Fruit fly (Drosophila melanogaster) whole organism, embryonic: Measurements from ENCODE around the gene Ten-m.
A peak's percentile ranks its signal among the peaks of the same experiment; 100 is the strongest.

Experiments used
- Abd-B ChIP-seq: fragments of 200-800 bp; sonication (Bioruptor generic); optimal IDR thresholded peaks from 2 replicates; lab custom pipeline; 2018; ENCODE audit warnings: missing biosample characterization, mild to moderate bottlenecking, missing genetic modification characterization, moderate library complexity
- Antp ChIP-seq: fragments of 200-800 bp; sonication (Bioruptor generic); optimal IDR thresholded peaks from 3 replicates; lab custom pipeline; 2016; ENCODE audit warnings: missing biosample characterization, missing genetic modification characterization
- CG10267 ChIP-seq: fragments of 200-800 bp; sonication (Bioruptor generic); optimal IDR thresholded peaks from 2 replicates; lab custom pipeline; 2018; ENCODE audit warnings: missing biosample characterization, mild to moderate bottlenecking, missing genetic modification characterization, moderate library complexity
- CG11723 ChIP-seq: fragments of 200-800 bp; sonication (Bioruptor generic); optimal IDR thresholded peaks from 2 replicates; lab custom pipeline; 2017; ENCODE audit warnings: missing biosample characterization, mild to moderate bottlenecking, missing genetic modification characterization
- CG12391 ChIP-seq: fragments of 200-800 bp; sonication (Bioruptor generic); optimal IDR thresholded peaks from 3 replicates; lab custom pipeline; 2018; ENCODE audit warnings: missing biosample characterization, mild to moderate bottlenecking, missing genetic modification characterization, moderate library complexity
- CG13123 ChIP-seq: fragments of 200-800 bp; sonication (Bioruptor generic); optimal IDR thresholded peaks from 2 replicates; lab custom pipeline; 2016; ENCODE audit warnings: missing biosample characterization, missing genetic modification characterization
- CG15269 ChIP-seq: fragments of 200-800 bp; sonication (Bioruptor generic); optimal IDR thresholded peaks from 2 replicates; lab custom pipeline; 2018; ENCODE audit warnings: missing biosample characterization, mild to moderate bottlenecking, missing genetic modification characterization, moderate library complexity
- CG17802 ChIP-seq: fragments of 200-800 bp; sonication (Bioruptor generic); optimal IDR thresholded peaks from 2 replicates; lab custom pipeline; 2018; ENCODE audit warnings: missing biosample characterization, mild to moderate bottlenecking, missing genetic modification characterization, moderate library complexity
- CG2129 ChIP-seq: fragments of 200-800 bp; sonication (Bioruptor generic); IDR thresholded peaks from 2 replicates; pipeline ENCODE4 v1.3.6; 2022; ENCODE audit warnings: missing biosample characterization, missing genetic modification characterization; ENCODE audit not compliant: partially characterized antibody
- CG2889 ChIP-seq: fragments of 200-800 bp; sonication (Bioruptor generic); IDR thresholded peaks from 3 replicates; pipeline ENCODE4 v1.3.6; 2022; ENCODE audit warnings: missing biosample characterization, missing genetic modification characterization
- CG31224 ChIP-seq: fragments of 200-800 bp; sonication (Bioruptor generic); IDR thresholded peaks from 2 replicates; pipeline ENCODE4 v1.3.6; 2022; ENCODE audit warnings: missing biosample characterization, missing genetic modification characterization
- CG31441 ChIP-seq: fragments of 200-800 bp; sonication (Bioruptor generic); IDR thresholded peaks from 2 replicates; pipeline ENCODE4 v1.3.6; 2022; ENCODE audit warnings: missing biosample characterization, missing genetic modification characterization
- CG32772 ChIP-seq: fragments of 200-800 bp; sonication (Bioruptor generic); IDR thresholded peaks from 2 replicates; pipeline ENCODE4 v1.3.6; 2022; ENCODE audit warnings: missing biosample characterization, missing genetic modification characterization
- CG3281 ChIP-seq: fragments of 200-800 bp; sonication (Bioruptor generic); optimal IDR thresholded peaks from 3 replicates; lab custom pipeline; 2017; ENCODE audit warnings: missing biosample characterization, mild to moderate bottlenecking, missing genetic modification characterization
- CG4707 ChIP-seq: fragments of 200-800 bp; sonication (Bioruptor generic); optimal IDR thresholded peaks from 2 replicates; lab custom pipeline; 2018; ENCODE audit warnings: missing biosample characterization, mild to moderate bottlenecking, missing genetic modification characterization, moderate library complexity
- CG6813 ChIP-seq: fragments of 200-800 bp; sonication (Bioruptor generic); optimal IDR thresholded peaks from 2 replicates; lab custom pipeline; 2017; ENCODE audit warnings: missing biosample characterization, missing genetic modification characterization, mild to moderate bottlenecking, moderate library complexity, missing genetic modification reagents
- CoRest ChIP-seq: fragments of 200-800 bp; sonication (Bioruptor generic); optimal IDR thresholded peaks from 3 replicates; lab custom pipeline; 2018; ENCODE audit warnings: missing biosample characterization, mild to moderate bottlenecking, missing genetic modification characterization, moderate library complexity
- D ChIP-seq, 2 experiments: fragments of 200-800 bp in 1 of 2; fragments of >200 bp in 1 of 2; sonication (Bioruptor generic) in 1 of 2; optimal IDR thresholded peaks; 2 replicates in 1 of 2; 3 replicates in 1 of 2; lab custom pipeline; 2017; ENCODE audit warnings: mild to moderate bottlenecking in 1 of 2, missing biosample characterization in 1 of 2, missing genetic modification characterization in 1 of 2, missing genetic modification reagents in 1 of 2
- Dad ChIP-seq: fragments of 200-800 bp; sonication (Bioruptor generic); optimal IDR thresholded peaks from 3 replicates; lab custom pipeline; 2016; ENCODE audit warnings: missing biosample characterization, missing genetic modification characterization
- Hey ChIP-seq: fragments of 200-800 bp; sonication (Bioruptor generic); optimal IDR thresholded peaks from 3 replicates; lab custom pipeline; 2018; ENCODE audit warnings: missing biosample characterization, mild to moderate bottlenecking, missing genetic modification characterization
- HmgD ChIP-seq: fragments of 200-800 bp; sonication (Bioruptor generic); optimal IDR thresholded peaks from 3 replicates; lab custom pipeline; 2016; ENCODE audit warnings: missing biosample characterization, missing genetic modification characterization
- Kr ChIP-seq: fragments of 200-800 bp; sonication (Bioruptor generic); optimal IDR thresholded peaks from 2 replicates; lab custom pipeline; 2017; ENCODE audit warnings: missing biosample characterization, mild to moderate bottlenecking, missing genetic modification characterization
- MBD-R2 ChIP-seq: fragments of 200-800 bp; sonication (Bioruptor generic); IDR thresholded peaks from 2 replicates; pipeline ENCODE4 v1.3.6; 2022; ENCODE audit warnings: missing biosample characterization, missing genetic modification characterization
- Med ChIP-seq: fragments of 200-800 bp; sonication (Bioruptor generic); peaks from one replicate; lab custom pipeline; 2016; ENCODE audit warnings: missing biosample characterization, missing genetic modification characterization, mild to moderate bottlenecking, inconsistent platforms, moderate library complexity
- NFAT ChIP-seq: fragments of 200-800 bp; sonication (Bioruptor generic); IDR thresholded peaks from 2 replicates; pipeline ENCODE4 v1.3.6; 2022; ENCODE audit warnings: missing biosample characterization, missing genetic modification characterization
- Neu2 ChIP-seq: fragments of 200-800 bp; sonication (Bioruptor generic); optimal IDR thresholded peaks from 3 replicates; lab custom pipeline; 2016; ENCODE audit warnings: missing biosample characterization, missing genetic modification characterization, borderline replicate concordance
- ac ChIP-seq: fragments of 200-800 bp; sonication (Bioruptor generic); optimal IDR thresholded peaks from 3 replicates; lab custom pipeline; 2017; ENCODE audit warnings: missing biosample characterization, mild to moderate bottlenecking, missing genetic modification characterization
- crp ChIP-seq, 2 experiments: fragments of 200-800 bp; sonication (Bioruptor generic); optimal IDR thresholded peaks; 2 replicates in 1 of 2; 3 replicates in 1 of 2; lab custom pipeline; 2017; ENCODE audit warnings: missing biosample characterization in 2 of 2, missing genetic modification characterization in 2 of 2, mild to moderate bottlenecking in 1 of 2, moderate library complexity in 1 of 2
- dmrt99B ChIP-seq: fragments of 200-800 bp; sonication (Bioruptor generic); optimal IDR thresholded peaks from 2 replicates; lab custom pipeline; 2018; ENCODE audit warnings: missing biosample characterization, mild to moderate bottlenecking, missing genetic modification characterization, moderate library complexity
- ftz-f1 ChIP-seq: fragments of 200-800 bp; sonication (Bioruptor generic); optimal IDR thresholded peaks from 2 replicates; lab custom pipeline; 2016; ENCODE audit warnings: missing biosample characterization, missing genetic modification characterization
- gcm ChIP-seq: fragments of 200-800 bp; sonication (Bioruptor generic); optimal IDR thresholded peaks from 2 replicates; lab custom pipeline; 2019; ENCODE audit warnings: missing biosample characterization, mild to moderate bottlenecking, missing genetic modification characterization, moderate library complexity
- gfzf ChIP-seq: fragments of 200-800 bp; sonication (Bioruptor generic); optimal IDR thresholded peaks from 2 replicates; lab custom pipeline; 2016; ENCODE audit warnings: missing biosample characterization, mild to moderate bottlenecking, missing genetic modification characterization, moderate library complexity
- hb ChIP-seq: fragments of 200-800 bp; sonication (Bioruptor generic); IDR thresholded peaks from 3 replicates; pipeline ENCODE4 v1.3.6; 2022; ENCODE audit warnings: missing biosample characterization, missing genetic modification characterization; ENCODE audit not compliant: partially characterized antibody
- hbn ChIP-seq: fragments of 200-800 bp; sonication (Bioruptor generic); IDR thresholded peaks from 2 replicates; pipeline ENCODE4 v1.3.6; 2022; ENCODE audit warnings: missing biosample characterization, missing genetic modification characterization; ENCODE audit not compliant: partially characterized antibody
- her ChIP-seq: fragments of 200-800 bp; sonication (Bioruptor generic); optimal IDR thresholded peaks from 2 replicates; lab custom pipeline; 2016; ENCODE audit warnings: missing biosample characterization, missing genetic modification characterization
- lab ChIP-seq: fragments of 200-800 bp; sonication (Bioruptor generic); optimal IDR thresholded peaks from 3 replicates; lab custom pipeline; 2017; ENCODE audit warnings: missing biosample characterization, missing genetic modification characterization, mild to moderate bottlenecking, moderate library complexity, missing genetic modification reagents
- lov ChIP-seq, 2 experiments: fragments of 200-800 bp in 1 of 2; fragments of >200 bp in 1 of 2; sonication (Bioruptor generic) in 1 of 2; IDR thresholded peaks in 1 of 2; optimal IDR thresholded peaks in 1 of 2; 2 replicates in 1 of 2; 3 replicates in 1 of 2; pipeline versions ENCODE4 v1.3.6 to Lab custom; 2017 to 2022; ENCODE audit warnings: missing biosample characterization in 1 of 2, missing genetic modification characterization in 1 of 2
- luna ChIP-seq: fragments of 200-800 bp; sonication (Bioruptor generic); optimal IDR thresholded peaks from 2 replicates; lab custom pipeline; 2016; ENCODE audit warnings: missing biosample characterization, missing genetic modification characterization
- otp ChIP-seq: fragments of 200-800 bp; sonication (Bioruptor generic); IDR thresholded peaks from 3 replicates; pipeline ENCODE4, ENCODE4 v1.3.6; 2022; ENCODE audit warnings: missing biosample characterization, missing genetic modification characterization
- phol ChIP-seq: fragments of 200-800 bp; sonication (Bioruptor generic); optimal IDR thresholded peaks from 3 replicates; lab custom pipeline; 2018; ENCODE audit warnings: missing biosample characterization, mild to moderate bottlenecking, missing genetic modification characterization, moderate library complexity
- rib ChIP-seq: fragments of 200-800 bp; sonication (Bioruptor generic); IDR thresholded peaks from 2 replicates; pipeline ENCODE4 v1.3.6; 2022; ENCODE audit warnings: missing biosample characterization, missing genetic modification characterization
- slou ChIP-seq: fragments of 200-800 bp; sonication (Bioruptor generic); optimal IDR thresholded peaks from 3 replicates; lab custom pipeline; 2016; ENCODE audit warnings: missing biosample characterization, missing genetic modification characterization
- so ChIP-seq: fragments of 200-800 bp; sonication (Bioruptor generic); IDR thresholded peaks from 3 replicates; pipeline ENCODE4 v1.3.6; 2022; ENCODE audit warnings: missing biosample characterization, missing genetic modification characterization
- tap ChIP-seq: fragments of 200-800 bp; optimal IDR thresholded peaks from 3 replicates; lab custom pipeline; 2019; ENCODE audit warnings: missing biosample characterization, mild to moderate bottlenecking, missing genetic modification characterization, moderate library complexity
- tin ChIP-seq: fragments of 200-800 bp; sonication (Bioruptor generic); optimal IDR thresholded peaks from 3 replicates; lab custom pipeline; 2016; ENCODE audit warnings: missing biosample characterization, missing genetic modification characterization
- ttk ChIP-seq: fragments of 200-800 bp; sonication (Bioruptor generic); IDR thresholded peaks from 2 replicates; pipeline ENCODE4 v2.1.2; 2022; ENCODE audit warnings: missing biosample characterization, missing genetic modification characterization
- tx ChIP-seq: fragments of 200-800 bp; sonication (Bioruptor generic); optimal IDR thresholded peaks from 2 replicates; lab custom pipeline; 2016; ENCODE audit warnings: missing biosample characterization, missing genetic modification characterization
- vfl ChIP-seq: fragments of 200-800 bp; sonication (Bioruptor generic); optimal IDR thresholded peaks from 2 replicates; lab custom pipeline; 2016; ENCODE audit warnings: missing biosample characterization, missing genetic modification characterization
- wek ChIP-seq: fragments of 200-800 bp; sonication (Bioruptor generic); optimal IDR thresholded peaks from 3 replicates; lab custom pipeline; 2018; ENCODE audit warnings: missing biosample characterization, mild to moderate bottlenecking, missing genetic modification characterization, moderate library complexity
- z ChIP-seq: fragments of 200-800 bp; sonication (Bioruptor generic); IDR thresholded peaks from 3 replicates; pipeline ENCODE4 v1.3.6; 2022; ENCODE audit warnings: missing biosample characterization, missing genetic modification characterization

Ten-m gene

dm6 chr3L:22276614-22277013 lies 131.0 kb downstream of the Ten-m start (continued):
- TF ChIP-seq tap (tag; lab: Kevin White, UChicago) (no peak), rib (GFP tag; lab: Robert Waterston, UW) (no peak), CG13123 (no peak), NFAT (GFP tag; lab: Robert Waterston, UW) (no peak; the same call in 1 of the 2 replicates), CG6813 (GFP tag; lab: Kevin White, UChicago) (no peak), ftz-f1 (GFP tag; lab: Kevin White, UChicago) (no peak), CG31224 (peak; percentile 34; the same call in 1 of the 2 replicates), Neu2 (GFP tag; lab: Kevin White, UChicago) (no peak), CG32772 (no peak), CG17802 (tag; lab: Kevin White, UChicago) (no peak), tin (no peak), CG11723 (GFP tag; lab: Kevin White, UChicago) (no peak), wek (GFP tag; lab: Kevin White, UChicago) (no peak), ttk (GFP tag; lab: Robert Waterston, UW) (peak; percentile 26; the same call in 1 of the 2 replicates), gcm (no peak), otp (no peak), Abd-B (GFP tag; lab: Kevin White, UChicago) (peak; percentile 2), tx (no peak), gfzf (no peak), lov (optimal IDR thresholded peaks at IDR 0.05; lab: Kevin White, UChicago) (no peak), lov (GFP tag; IDR thresholded peaks at IDR 0.05; lab: Robert Waterston, UW) (no peak), CG12391 (tag; lab: Kevin White, UChicago) (no peak), CG15269 (tag; lab: Kevin White, UChicago) (peak; percentile 65), Kr (GFP tag; lab: Kevin White, UChicago) (no peak), vfl (GFP tag; lab: Kevin White, UChicago) (no peak), Hey (tag; lab: Kevin White, UChicago) (no peak), MBD-R2 (GFP tag; lab: Robert Waterston, UW) (0 out of 2 replicates have a peak, but pooled peaks have one; percentile 25), hbn (no peak), CG10267 (tag; lab: Kevin White, UChicago) (no peak), phol (tag; lab: Kevin White, UChicago) (peak; percentile 18), hb (GFP tag; lab: Robert Waterston, UW) (no peak), her (GFP tag; lab: Kevin White, UChicago) (peak; percentile 3), ac (no peak), CG2129 (GFP tag; lab: Robert Waterston, UW) (no peak), crp (GFP tag; optimal IDR thresholded peaks at IDR 0.05; lab: Kevin White, UChicago) (no peak), slou (GFP tag; lab: Kevin White, UChicago) (no peak), lab (no peak), CG4707 (GFP tag; lab: Kevin White, UChicago) (no peak), so (GFP tag; lab: Robert Waterston, UW) (no peak), luna (GFP tag; lab: Kevin White, UChicago) (no peak), CG2889 (GFP tag; lab: Robert Waterston, UW) (no peak), Med (peak; percentile 81), Antp (GFP tag; lab: Kevin White, UChicago) (no peak), HmgD (GFP tag; lab: Kevin White, UChicago) (no peak), CG3281 (GFP tag; lab: Kevin White, UChicago) (peak; percentile 44), CG31441 (no peak), CoRest (peak; percentile 51), dmrt99B (peak; percentile 39), Dad (GFP tag; lab: Kevin White, UChicago) (no peak), D (optimal IDR thresholded peaks at IDR 0.05; lab: Kevin White, UChicago) (no peak), D (GFP tag; optimal IDR thresholded peaks at IDR 0.05; lab: Kevin White, UChicago) (no peak), z (GFP tag; lab: Robert Waterston, UW) (no peak)
